Fruit fly (Drosophila melanogaster) whole organism, wandering third instar larva: ENCODE data around the gene SMSr.

Source experiments
- Abd-B ChIP-seq: fragments of >200 bp; optimal IDR thresholded peaks from 2 replicates; lab custom pipeline; 2017; ENCODE audit warnings: missing biosample characterization, missing genetic modification characterization
- CG32264 ChIP-seq: fragments of 200-800 bp; sonication (Bioruptor generic); optimal IDR thresholded peaks from 2 replicates; lab custom pipeline; 2016; ENCODE audit warnings: missing biosample characterization, missing genetic modification characterization
- CG9705 ChIP-seq: fragments of 200-800 bp; sonication (Bioruptor generic); optimal IDR thresholded peaks from 2 replicates; lab custom pipeline; 2018; ENCODE audit warnings: missing biosample characterization, mild to moderate bottlenecking, missing genetic modification characterization
- CrebA ChIP-seq: fragments of 200-800 bp; sonication (Bioruptor generic); optimal IDR thresholded peaks from 2 replicates; lab custom pipeline; 2016; ENCODE audit warnings: missing biosample characterization, mild to moderate bottlenecking, missing genetic modification characterization, borderline replicate concordance
- Dfd ChIP-seq: fragments of >200 bp; optimal IDR thresholded peaks from 2 replicates; lab custom pipeline; 2017; ENCODE audit warnings: missing biosample characterization, missing genetic modification characterization
- Dif ChIP-seq: fragments of 200-275, 200-300 bp; sonication (Bioruptor generic); optimal IDR thresholded peaks from 2 replicates; lab custom pipeline; 2018; ENCODE audit warnings: missing biosample characterization, missing genetic modification characterization; ENCODE audit not compliant: partially characterized antibody
- GATAd ChIP-seq: sonication (Bioruptor generic); optimal IDR thresholded peaks from 2 replicates; lab custom pipeline; 2016; ENCODE audit warnings: missing biosample characterization, missing genetic modification characterization
- HLH106 ChIP-seq: fragments of 200-800 bp; optimal IDR thresholded peaks from 3 replicates; lab custom pipeline; 2019; ENCODE audit warnings: missing biosample characterization, mild to moderate bottlenecking, missing genetic modification characterization, moderate library complexity
- Hnf4 ChIP-seq: fragments of 200-800 bp; sonication (Bioruptor generic); optimal IDR thresholded peaks from 2 replicates; lab custom pipeline; 2016; ENCODE audit warnings: missing biosample characterization, mild to moderate bottlenecking, missing genetic modification characterization
- Hr78 ChIP-seq: fragments of >200 bp; optimal IDR thresholded peaks from 2 replicates; lab custom pipeline; 2017; ENCODE audit warnings: missing biosample characterization, missing genetic modification characterization
- Jra ChIP-seq: sonication (Bioruptor generic); optimal IDR thresholded peaks from 2 replicates; lab custom pipeline; 2016; ENCODE audit warnings: missing biosample characterization, missing genetic modification characterization
- Mio ChIP-seq: sonication (Bioruptor generic); optimal IDR thresholded peaks from 2 replicates; lab custom pipeline; 2016; ENCODE audit warnings: missing biosample characterization, missing genetic modification characterization
- Myc ChIP-seq: fragments of >200 bp; optimal IDR thresholded peaks from 2 replicates; lab custom pipeline; 2017
- N ChIP-seq: fragments of >200 bp; optimal IDR thresholded peaks from 2 replicates; lab custom pipeline; 2018; ENCODE audit warnings: missing biosample characterization, missing external identifiers, missing genetic modification characterization
- OdsH ChIP-seq: fragments of 200-800 bp; sonication (Bioruptor generic); optimal IDR thresholded peaks from 2 replicates; lab custom pipeline; 2016; ENCODE audit warnings: missing biosample characterization, mild to moderate bottlenecking, missing genetic modification characterization
- Rel ChIP-seq, 2 experiments: fragments of 200-800 bp; sonication (Bioruptor generic) in 1 of 2; optimal IDR thresholded peaks; 2 replicates in 1 of 2; 3 replicates in 1 of 2; lab custom pipeline; 2016 to 2019; ENCODE audit warnings: mild to moderate bottlenecking in 2 of 2, missing biosample characterization in 2 of 2, missing genetic modification characterization in 2 of 2, moderate library complexity in 1 of 2
- Sp1 ChIP-seq: fragments of 200-800 bp; sonication (Bioruptor generic); optimal IDR thresholded peaks from 3 replicates; lab custom pipeline; 2019; ENCODE audit warnings: missing biosample characterization, mild to moderate bottlenecking, missing genetic modification characterization, moderate library complexity
- Vsx2 ChIP-seq: fragments of 200-300, 225-300 bp; sonication (Bioruptor generic); optimal IDR thresholded peaks from 2 replicates; lab custom pipeline; 2018; ENCODE audit warnings: missing biosample characterization, missing genetic modification characterization; ENCODE audit not compliant: partially characterized antibody
- dmrt93B ChIP-seq: fragments of 200-800 bp; sonication (Bioruptor generic); optimal IDR thresholded peaks from 2 replicates; lab custom pipeline; 2018; ENCODE audit warnings: missing biosample characterization, mild to moderate bottlenecking, missing genetic modification characterization
- ey ChIP-seq: fragments of 200-800 bp; sonication (Bioruptor generic); optimal IDR thresholded peaks from 2 replicates; lab custom pipeline; 2016; ENCODE audit warnings: missing biosample characterization, missing genetic modification characterization
- foxo ChIP-seq, 2 experiments: fragments of 200-800 bp; sonication (Bioruptor generic); optimal IDR thresholded peaks; 2 replicates in 1 of 2; 3 replicates in 1 of 2; lab custom pipeline; 2016 to 2017; ENCODE audit warnings: missing biosample characterization in 2 of 2, missing genetic modification characterization in 2 of 2
- h ChIP-seq: fragments of 200-800 bp; sonication (Bioruptor generic); optimal IDR thresholded peaks from 3 replicates; lab custom pipeline; 2016; ENCODE audit warnings: missing biosample characterization, mild to moderate bottlenecking, missing genetic modification characterization
- jim ChIP-seq: fragments of 175-275, 200-325 bp; sonication (Bioruptor generic); optimal IDR thresholded peaks from 2 replicates; lab custom pipeline; 2016; ENCODE audit warnings: missing biosample characterization, mild to moderate bottlenecking, missing genetic modification characterization
- lola ChIP-seq: fragments of >200 bp; optimal IDR thresholded peaks from 2 replicates; lab custom pipeline; 2017; ENCODE audit warnings: missing biosample characterization, missing genetic modification characterization
- pan ChIP-seq: fragments of >200 bp; optimal IDR thresholded peaks from 2 replicates; lab custom pipeline; 2017
- rgr ChIP-seq: fragments of 200-800 bp; sonication (Bioruptor generic); optimal IDR thresholded peaks from 3 replicates; lab custom pipeline; 2016; ENCODE audit warnings: missing biosample characterization, mild to moderate bottlenecking, missing genetic modification characterization
- sage ChIP-seq: fragments of 200-800 bp; sonication (Bioruptor generic); optimal IDR thresholded peaks from 2 replicates; lab custom pipeline; 2016; ENCODE audit warnings: missing biosample characterization, mild to moderate bottlenecking, missing genetic modification characterization
- sv ChIP-seq: fragments of 200-800 bp; sonication (Bioruptor generic); optimal IDR thresholded peaks from 3 replicates; lab custom pipeline; 2016; ENCODE audit warnings: missing biosample characterization, missing genetic modification characterization
- tai ChIP-seq: sonication (Bioruptor generic); optimal IDR thresholded peaks from 2 replicates; lab custom pipeline; 2016; ENCODE audit warnings: missing biosample characterization, missing genetic modification characterization
- usp ChIP-seq: fragments of >200 bp; optimal IDR thresholded peaks from 2 replicates; lab custom pipeline; 2017; ENCODE audit warnings: missing biosample characterization, missing genetic modification characterization
- woc ChIP-seq: sonication (Bioruptor generic); optimal IDR thresholded peaks from 2 replicates; lab custom pipeline; 2016; ENCODE audit warnings: missing biosample characterization, mild to moderate bottlenecking, missing genetic modification characterization

The SMSr gene

dm6 chr3L:7422578-7422977 lies 41.3 kb upstream of the SMSr start:
- TF ChIP-seq OdsH (GFP tag; lab: Kevin White, UChicago) (no peak), foxo (GFP tag; optimal IDR thresholded peaks at IDR 0.05; lab: Kevin White, UChicago) (no peak), GATAd (GFP tag; lab: Kevin White, UChicago) (no peak), Jra (GFP tag; lab: Kevin White, UChicago) (no peak), N (GFP tag; lab: Kevin White, UChicago) (no peak), lola (no peak), Dfd (no peak), h (GFP tag; lab: Kevin White, UChicago) (no peak), usp (GFP tag; lab: Kevin White, UChicago) (no peak), Dif (GFP tag; lab: Kevin White, UChicago) (no peak), woc (GFP tag; lab: Kevin White, UChicago) (no peak), Sp1 (GFP tag; lab: Kevin White, UChicago) (no peak), Hr78 (GFP tag; lab: Kevin White, UChicago) (no peak), Abd-B (GFP tag; lab: Kevin White, UChicago) (no peak), rgr (GFP tag; lab: Kevin White, UChicago) (no peak)

- TF ChIP-seq ey (GFP tag; lab: Kevin White, UChicago): no peak
- TF ChIP-seq woc (GFP tag; lab: Kevin White, UChicago): no peak
- no peak for TF ChIP-seq Rel (GFP tag; optimal IDR thresholded peaks at IDR 0.05; lab: Kevin White, UChicago)
- TF ChIP-seq Rel (tag; optimal IDR thresholded peaks at IDR 0.05; lab: Kevin White, UChicago): no peak
- TF ChIP-seq h (GFP tag; lab: Kevin White, UChicago): no peak
- no peak for TF ChIP-seq HLH106 (tag; lab: Kevin White, UChicago)
- TF ChIP-seq foxo (GFP tag; optimal IDR thresholded peaks at IDR 0.05; lab: Kevin White, UChicago): no peak
- no peak for TF ChIP-seq dmrt93B
Observed at dm6 chr3L:7404081-7404480, 22.8 kb upstream of the SMSr start, which contains the start of gene CG8560. Gene CG8560 (minus strand): TSS chr3L:7404181.

- TF ChIP-seq Sp1 (GFP tag; lab: Kevin White, UChicago) (no peak), lola (no peak), sv (GFP tag; lab: Kevin White, UChicago) (no peak), HLH106 (tag; lab: Kevin White, UChicago) (no peak), Myc (lab: Kevin White, UChicago) (no peak), Jra (GFP tag; lab: Kevin White, UChicago) (no peak), GATAd (GFP tag; lab: Kevin White, UChicago) (no peak), CrebA (GFP tag; lab: Kevin White, UChicago) (no peak), pan (lab: Kevin White, UChicago) (no peak), CG32264 (no peak)
Observed at dm6 chr3L:7401972-7402371, 20.7 kb upstream of the SMSr start.

dm6 chr3L:7399770-7400169 lies 18.5 kb upstream of the SMSr start, which contains the start of gene CG18417:
Gene CG18417 (plus strand): TSS chr3L:7400070.
- TF ChIP-seq Dfd: no peak

dm6 chr3L:7397979-7398378 lies 16.7 kb upstream of the SMSr start, which contains the start of gene CG8562:
Gene CG8562 (plus strand): TSS chr3L:7398285.
- no peak for TF ChIP-seq rgr (GFP tag; lab: Kevin White, UChicago)
- TF ChIP-seq Mio (GFP tag; lab: Kevin White, UChicago): no peak
- no peak for TF ChIP-seq Dif (GFP tag; lab: Kevin White, UChicago)
- no peak for TF ChIP-seq Vsx2 (GFP tag; lab: Kevin White, UChicago)
- TF ChIP-seq sage (GFP tag; lab: Kevin White, UChicago): no peak
- TF ChIP-seq woc (GFP tag; lab: Kevin White, UChicago): no peak
- no peak for TF ChIP-seq h (GFP tag; lab: Kevin White, UChicago)
- TF ChIP-seq Hnf4 (GFP tag; lab: Kevin White, UChicago): no peak
- no peak for TF ChIP-seq HLH106 (tag; lab: Kevin White, UChicago)

dm6 chr3L:7396055-7396454 lies 14.8 kb upstream of the SMSr start, which contains the start of gene CG32379:
Gene CG32379 (plus strand): TSS chr3L:7396355.
- TF ChIP-seq Hr78 (GFP tag; lab: Kevin White, UChicago) (no peak), Hnf4 (GFP tag; lab: Kevin White, UChicago) (no peak), sage (GFP tag; lab: Kevin White, UChicago) (no peak), CG9705 (GFP tag; lab: Kevin White, UChicago) (no peak), foxo (GFP tag; optimal IDR thresholded peaks at IDR 0.05; lab: Kevin White, UChicago) (no peak), GATAd (GFP tag; lab: Kevin White, UChicago) (no peak), Abd-B (GFP tag; lab: Kevin White, UChicago) (no peak), Sp1 (GFP tag; lab: Kevin White, UChicago) (no peak), jim (GFP tag; lab: Kevin White, UChicago) (no peak), tai (GFP tag; lab: Kevin White, UChicago) (no peak), CG32264 (no peak)
